Worm (Caenorhabditis elegans) whole organism, young adult: ENCODE data around the gene srg-61.

Experiments used
- B0035.1 ChIP-seq: sonication (generic microtip); optimal IDR thresholded peaks from 2 replicates; lab custom pipeline; 2016; ENCODE audit warnings: missing genetic modification characterization, mild to moderate bottlenecking, missing compliant biosample characterization, missing genotype, missing genetic modification reagents
- F23B12.7 ChIP-seq: sonication (generic microtip); optimal IDR thresholded peaks from 2 replicates; lab custom pipeline; 2017; ENCODE audit warnings: missing genetic modification characterization, mild to moderate bottlenecking, missing compliant biosample characterization, antibody characterized with exemption, moderate library complexity; ENCODE audit not compliant: insufficient read depth
- F52B5.7 ChIP-seq: sonication (generic microtip); optimal IDR thresholded peaks from 2 replicates; lab custom pipeline; 2016; ENCODE audit warnings: mild to moderate bottlenecking, missing genetic modification characterization, missing compliant biosample characterization
- F55B11.4 ChIP-seq: sonication (generic microtip); optimal IDR thresholded peaks from 2 replicates; lab custom pipeline; 2016; ENCODE audit warnings: missing compliant biosample characterization, missing genetic modification characterization, borderline replicate concordance; ENCODE audit not compliant: insufficient read depth
- F57A8.1 ChIP-seq: fragments of 200-800 bp; sonication (Bioruptor generic); optimal IDR thresholded peaks from 2 replicates; lab custom pipeline; 2018; ENCODE audit warnings: mild to moderate bottlenecking, missing genetic modification characterization, moderate library complexity, missing compliant biosample characterization
- F57C9.4 ChIP-seq: sonication (generic microtip); optimal IDR thresholded peaks from 2 replicates; lab custom pipeline; 2017; ENCODE audit warnings: mild to moderate bottlenecking, missing genetic modification characterization, missing compliant biosample characterization
- Y67H2A.10 ChIP-seq: fragments of 200-800 bp; sonication (Bioruptor generic); conservative IDR thresholded peaks from 2 replicates; pipeline ENCODE4 v1.3.6; 2022; ENCODE audit warnings: missing genetic modification reagents, missing genetic modification characterization, missing compliant biosample characterization
- athp-1 ChIP-seq: sonication (generic microtip); optimal IDR thresholded peaks from 2 replicates; lab custom pipeline; 2017; ENCODE audit warnings: mild to moderate bottlenecking, missing genetic modification characterization, missing compliant biosample characterization
- ccch-3 ChIP-seq: fragments of 200-800 bp; sonication (Bioruptor generic); optimal IDR thresholded peaks from 2 replicates; lab custom pipeline; 2018; ENCODE audit warnings: mild to moderate bottlenecking, missing genetic modification characterization, missing compliant biosample characterization
- cebp-2 ChIP-seq: fragments of 200-800 bp; sonication (Bioruptor generic); IDR thresholded peaks from 2 replicates; pipeline ENCODE4 v1.3.6; 2022; ENCODE audit warnings: missing genetic modification characterization, missing compliant biosample characterization
- ceh-27 ChIP-seq: fragments of 200-800 bp; sonication (Bioruptor generic); optimal IDR thresholded peaks from 2 replicates; lab custom pipeline; 2018; ENCODE audit warnings: mild to moderate bottlenecking, missing genetic modification characterization, moderate library complexity, missing compliant biosample characterization
- ceh-91 ChIP-seq: fragments of 200-800 bp; sonication (Bioruptor generic); IDR thresholded peaks from 2 replicates; pipeline ENCODE4 v1.3.6; 2022; ENCODE audit warnings: missing genetic modification reagents, missing genetic modification characterization, missing compliant biosample characterization
- chd-7 ChIP-seq: sonication (generic microtip); optimal IDR thresholded peaks from 2 replicates; lab custom pipeline; 2016; ENCODE audit warnings: mild to moderate bottlenecking, missing genetic modification characterization, moderate library complexity, missing compliant biosample characterization
- dox-1 ChIP-seq: fragments of 200-800 bp; sonication (Bioruptor generic); IDR thresholded peaks from 2 replicates; pipeline ENCODE4 v1.3.6; 2022; ENCODE audit warnings: missing genetic modification reagents, missing genetic modification characterization, missing compliant biosample characterization
- efl-1 ChIP-seq: fragments of 150-350 bp; optimal IDR thresholded peaks from 2 replicates; lab custom pipeline; 2014; ENCODE audit warnings: missing biosample characterization, missing genetic modification reagents, missing genetic modification characterization
- egrh-3 ChIP-seq: fragments of 200-800 bp; sonication (Bioruptor generic); IDR thresholded peaks from 2 replicates; pipeline ENCODE4 v1.3.6; 2022; ENCODE audit warnings: missing genetic modification reagents, missing genetic modification characterization, missing compliant biosample characterization
- hlh-12 ChIP-seq: sonication (generic microtip); optimal IDR thresholded peaks from 2 replicates; lab custom pipeline; 2016; ENCODE audit warnings: missing genetic modification characterization, missing compliant biosample characterization
- hlh-26 ChIP-seq: fragments of 200-800 bp; sonication (Bioruptor generic); conservative IDR thresholded peaks from 2 replicates; pipeline ENCODE4 v1.3.6; 2022; ENCODE audit warnings: missing genetic modification reagents, missing genetic modification characterization, missing compliant biosample characterization
- hmg-1.2 ChIP-seq: fragments of 200-800 bp; sonication (Bioruptor generic); IDR thresholded peaks from 2 replicates; pipeline ENCODE4 v1.3.6; 2022; ENCODE audit warnings: missing genetic modification reagents, missing genetic modification characterization, missing compliant biosample characterization
- let-607 ChIP-seq, 2 experiments: fragments of 200-800 bp in 1 of 2; sonication (Bioruptor generic) in 1 of 2; sonication (generic microtip) in 1 of 2; optimal IDR thresholded peaks; 2 replicates each; lab custom pipeline; 2016 to 2018; ENCODE audit warnings: mild to moderate bottlenecking in 2 of 2, missing compliant biosample characterization in 2 of 2, missing genetic modification characterization in 2 of 2, moderate library complexity in 2 of 2, missing genotype in 1 of 2
- lin-26 ChIP-seq: fragments of 200-800 bp; sonication (Bioruptor generic); IDR thresholded peaks from 2 replicates; pipeline ENCODE4 v1.3.6; 2022; ENCODE audit warnings: missing genetic modification reagents, missing genetic modification characterization, missing compliant biosample characterization
- lin-35 ChIP-seq, 3 experiments: fragments of 150-350 bp in 2 of 3; sonication (generic microtip) in 1 of 3; optimal IDR thresholded peaks; 2 replicates each; lab custom pipeline; 2014 to 2018; ENCODE audit warnings: missing biosample characterization in 3 of 3, missing genetic modification characterization in 3 of 3, missing genetic modification reagents in 3 of 3
- lin-40 ChIP-seq: sonication (generic microtip); optimal IDR thresholded peaks from 2 replicates; lab custom pipeline; 2016; ENCODE audit warnings: missing genetic modification characterization, mild to moderate bottlenecking, missing compliant biosample characterization, missing genotype, missing genetic modification reagents
- nfya-2 ChIP-seq: fragments of 200-800 bp; sonication (Bioruptor generic); IDR thresholded peaks from 2 replicates; pipeline ENCODE4 v1.3.6; 2022; ENCODE audit warnings: missing genetic modification reagents, missing genetic modification characterization, missing compliant biosample characterization
- nhr-90 ChIP-seq: sonication (generic microtip); optimal IDR thresholded peaks from 2 replicates; lab custom pipeline; 2016; ENCODE audit warnings: missing genotype, mild to moderate bottlenecking, missing genetic modification characterization, missing compliant biosample characterization
- pbrm-1 ChIP-seq: fragments of 200-800 bp; sonication (Bioruptor generic); IDR thresholded peaks from 2 replicates; pipeline ENCODE4 v1.3.6; 2022; ENCODE audit warnings: missing genetic modification reagents, missing genetic modification characterization, missing compliant biosample characterization
- rcor-1 ChIP-seq: fragments of 200-800 bp; sonication (Bioruptor generic); IDR thresholded peaks from 2 replicates; pipeline ENCODE4 v1.3.6; 2022; ENCODE audit warnings: missing genetic modification reagents, missing genetic modification characterization, missing compliant biosample characterization
- snpc-1.1 ChIP-seq: sonication (generic microtip); optimal IDR thresholded peaks from 2 replicates; lab custom pipeline; 2017; ENCODE audit warnings: missing genetic modification characterization, mild to moderate bottlenecking, missing compliant biosample characterization, antibody characterized with exemption, moderate library complexity, missing genotype, missing genetic modification reagents; ENCODE audit not compliant: insufficient read depth
- snpc-3.4 ChIP-seq: sonication (generic microtip); optimal IDR thresholded peaks from 2 replicates; lab custom pipeline; 2017; ENCODE audit warnings: missing genetic modification characterization, mild to moderate bottlenecking, missing compliant biosample characterization, antibody characterized with exemption, moderate library complexity, missing genotype, missing genetic modification reagents
- unc-130 ChIP-seq: sonication (generic microtip); optimal IDR thresholded peaks from 2 replicates; lab custom pipeline; 2016; ENCODE audit warnings: missing genetic modification reagents, missing genetic modification characterization, missing compliant biosample characterization
- ztf-22 ChIP-seq: fragments of 200-800 bp; sonication (Bioruptor generic); optimal IDR thresholded peaks from 2 replicates; lab custom pipeline; 2018; ENCODE audit warnings: mild to moderate bottlenecking, missing genetic modification characterization, moderate library complexity, missing compliant biosample characterization
- ztf-28 ChIP-seq: fragments of 200-800 bp; sonication (Bioruptor generic); IDR thresholded peaks from 2 replicates; pipeline ENCODE4 v1.3.6; 2022; ENCODE audit warnings: missing genetic modification reagents, missing genetic modification characterization, missing compliant biosample characterization

The srg-61 gene

DNA sequence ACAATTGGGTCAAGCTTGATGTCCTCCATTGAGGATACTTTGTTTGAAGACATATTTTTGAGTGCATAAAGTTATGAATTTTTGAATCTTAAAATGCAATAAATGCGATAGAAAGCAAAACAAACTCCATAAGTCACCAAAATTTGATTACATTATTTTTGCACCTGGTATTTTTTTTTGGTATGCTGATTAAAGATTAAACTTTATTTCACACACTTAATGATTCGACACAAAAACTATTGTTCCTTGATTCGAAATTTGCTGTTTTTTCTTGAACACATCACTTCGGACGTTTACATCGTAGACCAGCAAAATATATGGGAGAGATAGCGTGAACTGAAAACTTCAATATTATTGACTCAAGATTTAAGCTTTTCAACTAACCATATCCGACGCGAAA, at the start of gene srg-61:
srg-61 (minus strand) TSS at position 101 of the 400 bp plus-strand sequence.
- TF ChIP-seq lin-40 (tag; lab: Kevin White, UChicago) (no peak), nhr-90 (tag; lab: Kevin White, UChicago) (no peak), F23B12.7 (tag; lab: Kevin White, UChicago) (no peak), dox-1 (GFP tag; lab: Robert Waterston, UW) (no peak), snpc-1.1 (tag; lab: Kevin White, UChicago) (no peak), ceh-91 (GFP tag; lab: Robert Waterston, UW) (no peak), F57A8.1 (no peak), efl-1 (GFP tag; lab: Kevin White, UChicago) (no peak), snpc-3.4 (tag; lab: Kevin White, UChicago) (no peak), let-607 (tag; optimal IDR thresholded peaks at IDR 0.05; lab: Kevin White, UChicago) (no peak), hlh-26 (GFP tag; lab: Robert Waterston, UW) (no peak), ztf-28 (GFP tag; lab: Robert Waterston, UW) (no peak), F57C9.4 (tag; lab: Kevin White, UChicago) (no peak)

DNA sequence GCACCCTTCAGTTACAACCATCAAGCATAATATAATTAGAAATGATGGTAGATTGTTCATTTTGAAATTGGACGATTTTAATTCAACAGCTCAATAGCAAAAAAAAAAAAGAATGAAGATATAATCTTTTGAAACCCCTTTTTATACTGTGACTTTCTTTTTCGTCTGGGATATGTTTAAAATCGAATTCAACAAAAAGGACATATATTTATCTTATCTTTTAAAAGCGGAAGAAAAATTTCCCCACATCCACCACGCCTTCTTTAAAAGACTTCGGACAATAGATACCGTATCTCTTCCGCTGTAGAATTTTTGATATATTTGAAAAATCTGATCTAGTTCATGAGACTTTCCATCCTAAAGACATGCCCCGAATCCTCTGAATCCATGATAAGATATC, 40.7 kb upstream of the srg-61 start, which contains the start of gene R05D8.11:
R05D8.11 (minus strand) TSS at position 101 of the 400 bp plus-strand sequence.
- no peak for TF ChIP-seq pbrm-1 (GFP tag; lab: Robert Waterston, UW)
- no peak for TF ChIP-seq unc-130 (GFP tag; lab: Kevin White, UChicago)
- no peak for TF ChIP-seq lin-35 (GFP tag; optimal IDR thresholded peaks at IDR 0.05; lab: Kevin White, UChicago)
- TF ChIP-seq ztf-22 (GFP tag; lab: Kevin White, UChicago) = no peak
- no peak for TF ChIP-seq athp-1 (tag; lab: Kevin White, UChicago)
- TF ChIP-seq rcor-1 (GFP tag; lab: Robert Waterston, UW) = no peak
- no peak for TF ChIP-seq Y67H2A.10
- TF ChIP-seq ccch-3 (GFP tag; lab: Kevin White, UChicago) = no peak
- no peak for TF ChIP-seq ceh-27 (GFP tag; lab: Kevin White, UChicago)
- no peak for TF ChIP-seq hmg-1.2 (GFP tag; lab: Robert Waterston, UW)
- TF ChIP-seq chd-7 (tag; lab: Kevin White, UChicago) = no peak
- no peak for TF ChIP-seq hlh-12
- TF ChIP-seq F52B5.7 (tag; lab: Kevin White, UChicago) = no peak
- no peak for TF ChIP-seq nfya-2 (GFP tag; lab: Robert Waterston, UW)
- TF ChIP-seq B0035.1 (tag; lab: Kevin White, UChicago) = no peak
- no peak for TF ChIP-seq lin-26 (GFP tag; lab: Robert Waterston, UW)
- TF ChIP-seq F23B12.7 (tag; lab: Kevin White, UChicago) = no peak
- TF ChIP-seq cebp-2 (GFP tag; lab: Robert Waterston, UW) = no peak
- TF ChIP-seq egrh-3 (GFP tag; lab: Robert Waterston, UW) = no peak
- no peak for TF ChIP-seq F55B11.4 (tag; lab: Kevin White, UChicago)

DNA sequence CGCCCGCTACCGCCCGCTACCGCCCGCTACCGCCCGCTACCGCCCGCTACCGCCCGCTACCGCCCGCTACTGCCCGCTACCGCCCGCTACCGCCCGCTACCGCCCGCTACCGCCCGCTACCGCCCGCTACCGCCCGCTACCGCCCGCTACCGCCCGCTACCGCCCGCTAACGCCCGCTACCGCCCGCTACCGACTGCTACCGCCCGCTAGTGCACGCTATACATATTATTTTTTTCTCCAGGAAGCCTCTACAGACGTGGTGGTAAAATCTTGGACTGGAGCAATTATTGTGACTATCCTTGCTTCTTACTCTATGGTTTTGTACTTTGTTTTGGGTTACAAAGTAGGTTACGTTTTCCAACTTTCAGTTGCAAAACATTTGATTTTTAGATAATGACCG, 38.3 kb upstream of the srg-61 start:
- peak; percentile 84 for TF ChIP-seq egrh-3 (GFP tag; lab: Robert Waterston, UW)

DNA sequence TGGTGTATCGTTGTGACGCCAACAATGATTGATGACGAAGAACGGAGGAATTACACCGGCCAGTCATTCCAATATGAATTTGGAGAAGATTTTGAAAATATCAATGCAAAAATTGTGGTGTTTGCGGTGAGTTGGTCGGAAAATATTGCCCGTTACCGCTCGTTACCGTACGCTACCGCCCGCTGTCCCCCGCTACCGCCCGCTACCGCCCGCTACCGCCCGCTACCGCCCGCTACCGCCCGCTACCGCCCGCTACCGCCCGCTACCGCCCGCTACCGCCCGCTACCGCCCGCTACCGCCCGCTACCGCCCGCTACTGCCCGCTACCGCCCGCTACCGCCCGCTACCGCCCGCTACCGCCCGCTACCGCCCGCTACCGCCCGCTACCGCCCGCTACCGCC, 37.3 kb upstream of the srg-61 start:
- peak; percentile 91 for TF ChIP-seq egrh-3 (GFP tag; lab: Robert Waterston, UW)
